Fruit fly (Drosophila melanogaster): Measurements from ENCODE around the gene Akap200.
A peak's percentile ranks its signal among the peaks of the same experiment; 100 is the strongest.

DNA sequence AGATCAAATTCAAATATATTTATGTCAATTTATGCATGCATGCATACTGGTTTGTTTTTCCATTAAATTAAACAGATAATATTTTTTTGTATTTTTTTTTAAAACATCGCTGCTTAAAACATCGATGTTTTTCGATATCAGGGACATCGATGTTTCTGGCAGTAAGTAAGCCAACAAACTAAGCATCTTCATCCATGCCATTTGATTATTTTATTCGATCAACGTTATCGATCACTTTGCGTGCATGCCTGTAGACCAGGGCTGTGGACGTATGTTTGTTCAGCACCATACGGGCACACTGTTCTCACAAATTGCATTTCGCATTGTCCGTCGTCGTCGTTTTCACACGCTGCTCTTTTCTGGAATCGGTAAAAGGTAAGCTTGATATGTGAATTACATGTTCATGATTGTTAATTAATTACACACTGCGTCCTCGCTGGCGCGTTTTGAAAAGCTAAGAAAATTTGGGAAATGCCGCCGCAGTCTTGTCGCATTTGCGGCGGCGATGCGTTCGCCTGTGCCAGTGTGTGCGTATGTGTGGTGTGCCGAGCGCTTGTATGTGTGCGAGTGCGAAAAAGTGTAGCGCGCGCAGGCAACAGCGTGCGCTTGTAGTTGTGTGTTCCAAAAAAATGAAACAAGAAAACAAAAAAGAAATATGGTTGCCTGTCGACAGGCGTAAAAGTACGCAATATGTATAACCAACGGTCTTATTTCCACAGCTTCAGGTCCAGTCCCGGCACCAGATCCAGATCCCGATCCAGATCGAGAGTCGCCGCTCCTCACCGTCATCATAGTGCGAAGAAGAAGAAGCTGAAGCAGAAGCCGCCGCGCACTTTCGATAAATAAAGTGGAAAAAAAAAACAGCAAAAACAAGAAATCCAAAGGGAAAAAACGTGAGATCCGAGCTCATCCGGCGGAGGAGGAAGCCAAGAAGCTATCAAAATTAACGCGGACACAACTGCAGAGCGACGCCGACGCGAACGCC is 11.9 kb upstream of the Akap200 start, which contains the start of gene emb:
- peak; percentile 83 for TF ChIP-seq Eip78C (GFP tag)
- no peak for TF ChIP-seq pdm3 (GFP tag; optimal IDR thresholded peaks at IDR 0.05)
- TF ChIP-seq lz (GFP tag; optimal IDR thresholded peaks at IDR 0.05), result peak; percentile 36
- TF ChIP-seq Hr39 (GFP tag; optimal IDR thresholded peaks at IDR 0.05), result no peak
- no peak for TF ChIP-seq CG10669 (GFP tag; optimal IDR thresholded peaks at IDR 0.05)
- no peak for TF ChIP-seq CG1621 (tag; optimal IDR thresholded peaks at IDR 0.05)
- TF ChIP-seq Met (GFP tag; optimal IDR thresholded peaks at IDR 0.05), result no peak
- TF ChIP-seq fd85E (GFP tag; optimal IDR thresholded peaks at IDR 0.05), result no peak
- no peak for TF ChIP-seq CG16779 (tag; optimal IDR thresholded peaks at IDR 0.05)
- peak; percentile 79 for TF ChIP-seq CG8119 (GFP tag; IDR thresholded peaks at IDR 0.05)
- peak; percentile 69 for TF ChIP-seq CG6854 (GFP tag; optimal IDR thresholded peaks at IDR 0.05)

Measured in whole organism, prepupa.